Worm (Caenorhabditis elegans): ENCODE measurements around the gene K10D6.4.
A peak's percentile ranks its signal among the peaks of the same experiment; 100 is the strongest.

Gene K10D6.4

ce11 chrV:11176693-11177304, 24.9 kb upstream of the K10D6.4 start (continued):
- TF ChIP-seq hmg-1.2 (GFP tag; IDR thresholded peaks at IDR 0.05) (peak; percentile 92), Y53G8AR.9 (GFP tag; conservative IDR thresholded peaks at IDR 0.05) (peak; percentile 76; the same call in 1 of the 2 replicates), hrde-1 (tag; optimal IDR thresholded peaks at IDR 0.05; ENCODE audit: borderline replicate concordance) (peak; percentile 17), madf-3 (GFP tag; IDR thresholded peaks at IDR 0.05) (0 out of 2 replicates have a peak, but pooled peaks have one; percentile 40), tbp1 (GFP tag; optimal IDR thresholded peaks at IDR 0.05) (peak; percentile 79), Y56A3A.18 (GFP tag; IDR thresholded peaks at IDR 0.05) (peak; percentile 89), madf-8 (GFP tag; conservative IDR thresholded peaks at IDR 0.05) (peak; percentile 35; the same call in 1 of the 2 replicates), pbrm-1 (GFP tag; IDR thresholded peaks at IDR 0.05) (peak; percentile 98), ekl-4 (GFP tag; IDR thresholded peaks at IDR 0.05) (peak; percentile 69; the same call in 1 of the 2 replicates), hmg-20 (GFP tag; IDR thresholded peaks at IDR 0.05) (peak; percentile 59), lin-40 (tag; optimal IDR thresholded peaks at IDR 0.05) (peak; percentile 8), xnd-1 (tag; optimal IDR thresholded peaks at IDR 0.05) (peak; percentile 10), ceh-91 (GFP tag; IDR thresholded peaks at IDR 0.05) (peak; percentile 25; the same call in 1 of the 2 replicates), aptf-2 (GFP tag; conservative IDR thresholded peaks at IDR 0.05) (peak; percentile 43; the same call in 1 of the 2 replicates)

ce11 chrV:11177577-11177976, 24.1 kb upstream of the K10D6.4 start, which contains the start of gene gpa-1:
Gene gpa-1, minus strand, starts transcription at chrV:11177677.
- no peak for TF ChIP-seq bed-2 (GFP tag; IDR thresholded peaks at IDR 0.05)

ce11 chrV:11180951-11181350, 20.8 kb upstream of the K10D6.4 start:
- TF ChIP-seq K11D2.4 (GFP tag; IDR thresholded peaks at IDR 0.05) (no peak), ceh-27 (GFP tag; optimal IDR thresholded peaks at IDR 0.05) (no peak), Y95B8A.8 (GFP tag; IDR thresholded peaks at IDR 0.05) (no peak), egl-18 (GFP tag; IDR thresholded peaks at IDR 0.05) (no peak), K12H6.12 (tag; optimal IDR thresholded peaks at IDR 0.05) (no peak), sea-2 (GFP tag; IDR thresholded peaks at IDR 0.05) (no peak), lsl-1 (GFP tag; optimal IDR thresholded peaks at IDR 0.05) (no peak), ztf-26 (tag; optimal IDR thresholded peaks at IDR 0.05) (no peak), B0261.1 (tag; optimal IDR thresholded peaks at IDR 0.05) (no peak), repo-1 (tag; optimal IDR thresholded peaks at IDR 0.05) (no peak), ztf-3 (GFP tag; optimal IDR thresholded peaks at IDR 0.05) (no peak), Y53F4B.3 (GFP tag; IDR thresholded peaks at IDR 0.05) (no peak)

ce11 chrV:11182925-11183324, 18.8 kb upstream of the K10D6.4 start, which contains the start of gene cnc-10:
Gene cnc-10, plus strand, starts transcription at chrV:11183225.
- TF ChIP-seq egl-44 (GFP tag; IDR thresholded peaks at IDR 0.05), result no peak
- no peak for TF ChIP-seq hmg-1.2 (GFP tag; IDR thresholded peaks at IDR 0.05)
- no peak for TF ChIP-seq snpc-1.3 (tag; optimal IDR thresholded peaks at IDR 0.05; ENCODE audit: insufficient read depth)
- TF ChIP-seq fkh-3 (tag; optimal IDR thresholded peaks at IDR 0.05), result no peak
- no peak for TF ChIP-seq ZK185.1 (tag; optimal IDR thresholded peaks at IDR 0.05; ENCODE audit: poor library complexity, severe bottlenecking)
- TF ChIP-seq madf-3 (GFP tag; IDR thresholded peaks at IDR 0.05), result no peak
- no peak for TF ChIP-seq egrh-3 (GFP tag; IDR thresholded peaks at IDR 0.05)
- no peak for TF ChIP-seq pbrm-1 (GFP tag; IDR thresholded peaks at IDR 0.05)
- no peak for TF ChIP-seq D2030.7 (GFP tag; IDR thresholded peaks at IDR 0.05)
- no peak for TF ChIP-seq nhr-90 (tag; optimal IDR thresholded peaks at IDR 0.05)
- TF ChIP-seq rec-8 (tag; optimal IDR thresholded peaks at IDR 0.05), result no peak
- no peak for TF ChIP-seq F57A8.1 (GFP tag; optimal IDR thresholded peaks at IDR 0.05)
- no peak for TF ChIP-seq ceh-91 (GFP tag; IDR thresholded peaks at IDR 0.05)
- no peak for TF ChIP-seq hrde-1 (tag; optimal IDR thresholded peaks at IDR 0.05; ENCODE audit: borderline replicate concordance)
- TF ChIP-seq hlh-12 (tag; optimal IDR thresholded peaks at IDR 0.05), result no peak
- no peak for TF ChIP-seq Y53F4B.3 (GFP tag; IDR thresholded peaks at IDR 0.05)
